Fruit fly (Drosophila melanogaster) whole organism, embryonic: ENCODE results near the gene CG32073.
A peak's percentile ranks its signal among the peaks of the same experiment; 100 is the strongest.

ENCODE experiments used
- Atf6 ChIP-seq: fragments of 200-800 bp; sonication (Bioruptor generic); IDR thresholded peaks from 2 replicates; pipeline ENCODE4 v1.3.6; 2022; ENCODE audit warnings: missing biosample characterization, missing genetic modification characterization
- CG10147 ChIP-seq: fragments of 200-800 bp; sonication (Bioruptor generic); optimal IDR thresholded peaks from 2 replicates; lab custom pipeline; 2019; ENCODE audit warnings: missing biosample characterization, mild to moderate bottlenecking, missing genetic modification characterization, moderate library complexity
- CG12659 ChIP-seq: fragments of 200-800 bp; sonication (Bioruptor generic); optimal IDR thresholded peaks from 3 replicates; lab custom pipeline; 2017; ENCODE audit warnings: mild to moderate bottlenecking, missing biosample characterization, missing genetic modification reagents, missing genetic modification characterization
- CG13296 ChIP-seq: fragments of 200-800 bp; sonication (Bioruptor generic); optimal IDR thresholded peaks from 3 replicates; lab custom pipeline; 2018; ENCODE audit warnings: missing biosample characterization, mild to moderate bottlenecking, missing genetic modification characterization
- CG14441 ChIP-seq: fragments of 200-800 bp; sonication (Bioruptor generic); IDR thresholded peaks from 2 replicates; pipeline ENCODE4 v1.3.6; 2022; ENCODE audit warnings: missing biosample characterization, missing genetic modification characterization
- CG15601 ChIP-seq: fragments of 200-800 bp; sonication (Bioruptor generic); optimal IDR thresholded peaks from 3 replicates; lab custom pipeline; 2019; ENCODE audit warnings: missing biosample characterization, mild to moderate bottlenecking, missing genetic modification characterization, moderate library complexity
- CG1602 ChIP-seq: fragments of 200-800 bp; sonication (Bioruptor generic); optimal IDR thresholded peaks from 3 replicates; lab custom pipeline; 2016; ENCODE audit warnings: missing biosample characterization, missing genetic modification characterization
- CG16863 ChIP-seq: fragments of 200-800 bp; sonication (Bioruptor generic); optimal IDR thresholded peaks from 3 replicates; lab custom pipeline; 2016; ENCODE audit warnings: missing biosample characterization, missing genetic modification characterization
- CG17385 ChIP-seq: fragments of 200-800 bp; sonication (Bioruptor generic); optimal IDR thresholded peaks from 3 replicates; lab custom pipeline; 2018; ENCODE audit warnings: missing biosample characterization, mild to moderate bottlenecking, missing genetic modification characterization
- CG1832 ChIP-seq: fragments of 200-800 bp; sonication (Bioruptor generic); optimal IDR thresholded peaks from 2 replicates; lab custom pipeline; 2017; ENCODE audit warnings: missing biosample characterization, mild to moderate bottlenecking, missing genetic modification characterization, inconsistent platforms
- CG2116 ChIP-seq: fragments of 200-800 bp; sonication (Bioruptor generic); optimal IDR thresholded peaks from 3 replicates; lab custom pipeline; 2018; ENCODE audit warnings: missing biosample characterization, mild to moderate bottlenecking, missing genetic modification characterization
- CG31365 ChIP-seq: fragments of 200-800 bp; sonication (Bioruptor generic); optimal IDR thresholded peaks from 2 replicates; lab custom pipeline; 2018; ENCODE audit warnings: missing biosample characterization, mild to moderate bottlenecking, missing genetic modification characterization
- CG3163 ChIP-seq: fragments of 200-800 bp; sonication (Bioruptor generic); optimal IDR thresholded peaks from 3 replicates; lab custom pipeline; 2016; ENCODE audit warnings: missing biosample characterization, missing genetic modification characterization
- CG32772 ChIP-seq: fragments of 200-800 bp; sonication (Bioruptor generic); IDR thresholded peaks from 2 replicates; pipeline ENCODE4 v1.3.6; 2022; ENCODE audit warnings: missing biosample characterization, missing genetic modification characterization
- CG3281 ChIP-seq: fragments of 200-800 bp; sonication (Bioruptor generic); optimal IDR thresholded peaks from 3 replicates; lab custom pipeline; 2017; ENCODE audit warnings: missing biosample characterization, mild to moderate bottlenecking, missing genetic modification characterization
- CG3407 ChIP-seq: fragments of 200-800 bp; sonication (Bioruptor generic); optimal IDR thresholded peaks from 2 replicates; lab custom pipeline; 2018; ENCODE audit warnings: missing biosample characterization, mild to moderate bottlenecking, missing genetic modification characterization
- CG3847 ChIP-seq: fragments of 200-800 bp; sonication (Bioruptor generic); IDR thresholded peaks from 2 replicates; pipeline ENCODE4 v1.3.6; 2022; ENCODE audit warnings: missing biosample characterization, missing genetic modification characterization
- CG4820 ChIP-seq: fragments of 200-800 bp; sonication (Bioruptor generic); optimal IDR thresholded peaks from 3 replicates; lab custom pipeline; 2016; ENCODE audit warnings: missing biosample characterization, missing genetic modification characterization
- CG6689 ChIP-seq: fragments of 200-800 bp; sonication (Bioruptor generic); IDR thresholded peaks from 2 replicates; pipeline ENCODE4 v1.3.6; 2022; ENCODE audit warnings: missing biosample characterization, missing genetic modification characterization
- CG6854 ChIP-seq: fragments of 200-800 bp; sonication (Bioruptor generic); optimal IDR thresholded peaks from 3 replicates; lab custom pipeline; 2017; ENCODE audit warnings: missing biosample characterization, mild to moderate bottlenecking, missing genetic modification characterization
- CG7963 ChIP-seq: fragments of 200-800 bp; sonication (Bioruptor generic); IDR thresholded peaks from 3 replicates; pipeline ENCODE4 v1.3.6; 2022; ENCODE audit warnings: missing biosample characterization, missing genetic modification characterization; ENCODE audit not compliant: partially characterized antibody
- CG8281 ChIP-seq: fragments of 200-800 bp; sonication (Bioruptor generic); optimal IDR thresholded peaks from 2 replicates; lab custom pipeline; 2018; ENCODE audit warnings: missing biosample characterization, mild to moderate bottlenecking, missing genetic modification characterization, moderate library complexity
- CG9437 ChIP-seq: fragments of 200-800 bp; sonication (Bioruptor generic); optimal IDR thresholded peaks from 2 replicates; lab custom pipeline; 2018; ENCODE audit warnings: missing biosample characterization, mild to moderate bottlenecking, missing genetic modification characterization
- CG9727 ChIP-seq: fragments of 200-800 bp; sonication (Bioruptor generic); optimal IDR thresholded peaks from 3 replicates; lab custom pipeline; 2017; ENCODE audit warnings: missing biosample characterization, mild to moderate bottlenecking, missing genetic modification characterization
- Dp ChIP-seq: fragments of 200-800 bp; sonication (Bioruptor generic); optimal IDR thresholded peaks from 2 replicates; lab custom pipeline; 2018; ENCODE audit warnings: missing biosample characterization, mild to moderate bottlenecking, missing genetic modification characterization, moderate library complexity
- Ets65A ChIP-seq: fragments of 200-800 bp; sonication (Bioruptor generic); peaks from one replicate; lab custom pipeline; 2016; ENCODE audit warnings: missing biosample characterization, missing genetic modification characterization
- H15 ChIP-seq: fragments of 200-800 bp; sonication (Bioruptor generic); IDR thresholded peaks from 3 replicates; pipeline ENCODE4 v1.3.6; 2022; ENCODE audit warnings: missing biosample characterization, missing genetic modification characterization
- Hmr ChIP-seq: fragments of 200-800 bp; sonication (Bioruptor generic); optimal IDR thresholded peaks from 3 replicates; lab custom pipeline; 2017; ENCODE audit warnings: mild to moderate bottlenecking, missing biosample characterization, missing genetic modification reagents, missing genetic modification characterization
- Max ChIP-seq: fragments of 200-800 bp; sonication (Bioruptor generic); optimal IDR thresholded peaks from 2 replicates; lab custom pipeline; 2016; ENCODE audit warnings: missing biosample characterization, mild to moderate bottlenecking, missing genetic modification characterization
- Myb ChIP-seq: fragments of 200-800 bp; sonication (Bioruptor generic); optimal IDR thresholded peaks from 2 replicates; lab custom pipeline; 2016; ENCODE audit warnings: missing biosample characterization, missing genetic modification characterization
- NFAT ChIP-seq: fragments of 200-800 bp; sonication (Bioruptor generic); IDR thresholded peaks from 2 replicates; pipeline ENCODE4 v1.3.6; 2022; ENCODE audit warnings: missing biosample characterization, missing genetic modification characterization
- Oli ChIP-seq: fragments of 200-800 bp; sonication (Bioruptor generic); optimal IDR thresholded peaks from 2 replicates; lab custom pipeline; 2018; ENCODE audit warnings: missing biosample characterization, mild to moderate bottlenecking, missing genetic modification characterization, moderate library complexity
- Optix ChIP-seq: fragments of 200-800 bp; sonication (Bioruptor generic); IDR thresholded peaks from 3 replicates; pipeline ENCODE4 v1.3.6; 2022; ENCODE audit warnings: missing biosample characterization, missing genetic modification characterization
- Sry-β ChIP-seq: fragments of 200-800 bp; sonication (Bioruptor generic); optimal IDR thresholded peaks from 2 replicates; lab custom pipeline; 2018; ENCODE audit warnings: missing biosample characterization, mild to moderate bottlenecking, missing genetic modification characterization, moderate library complexity
- chif ChIP-seq, 2 experiments: fragments of 200-800 bp; sonication (Bioruptor generic); optimal IDR thresholded peaks; 3 replicates each; lab custom pipeline; 2016; ENCODE audit warnings: missing biosample characterization in 2 of 2, missing genetic modification characterization in 2 of 2
- chn ChIP-seq: fragments of 200-800 bp; sonication (Bioruptor generic); optimal IDR thresholded peaks from 2 replicates; lab custom pipeline; 2016; ENCODE audit warnings: missing biosample characterization, missing genetic modification characterization
- dimm ChIP-seq: fragments of 200-800 bp; sonication (Bioruptor generic); IDR thresholded peaks from 2 replicates; pipeline ENCODE4 v1.3.6; 2022; ENCODE audit warnings: missing biosample characterization, missing genetic modification characterization
- disco-r ChIP-seq: fragments of 200-800 bp; sonication (Bioruptor generic); optimal IDR thresholded peaks from 2 replicates; lab custom pipeline; 2016; ENCODE audit warnings: missing biosample characterization, missing genetic modification characterization
- ems ChIP-seq: fragments of 200-800 bp; sonication (Bioruptor generic); optimal IDR thresholded peaks from 3 replicates; lab custom pipeline; 2016; ENCODE audit warnings: missing biosample characterization, missing genetic modification characterization
- esg ChIP-seq: fragments of 200-800 bp; sonication (Bioruptor generic); conservative IDR thresholded peaks from 2 replicates; pipeline ENCODE4 v1.3.6; 2022; ENCODE audit warnings: missing biosample characterization, missing genetic modification characterization
- grn ChIP-seq: fragments of 200-800 bp; sonication (Bioruptor generic); optimal IDR thresholded peaks from 3 replicates; lab custom pipeline; 2017; ENCODE audit warnings: missing biosample characterization, missing genetic modification characterization
- jumu ChIP-seq: fragments of 200-800 bp; sonication (Bioruptor generic); optimal IDR thresholded peaks from 3 replicates; lab custom pipeline; 2016; ENCODE audit warnings: missing biosample characterization, missing genetic modification characterization
- knrl ChIP-seq: fragments of 200-800 bp; sonication (Bioruptor generic); IDR thresholded peaks from 3 replicates; pipeline ENCODE4 v1.3.6; 2022; ENCODE audit warnings: missing biosample characterization, missing genetic modification characterization; ENCODE audit not compliant: partially characterized antibody
- lmd ChIP-seq: fragments of 200-800 bp; sonication (Bioruptor generic); IDR thresholded peaks from 2 replicates; pipeline ENCODE4 v1.3.6; 2022; ENCODE audit warnings: missing biosample characterization, missing genetic modification characterization
- sens ChIP-seq: fragments of 200-800 bp; sonication (Bioruptor generic); peaks from one replicate; lab custom pipeline; 2016; ENCODE audit warnings: missing biosample characterization, missing genetic modification characterization
- stc ChIP-seq: fragments of 200-800 bp; sonication (Bioruptor generic); IDR thresholded peaks from 2 replicates; pipeline ENCODE4 v1.3.6; 2022; ENCODE audit warnings: missing biosample characterization, missing genetic modification characterization
- sug ChIP-seq: fragments of 200-800 bp; optimal IDR thresholded peaks from 2 replicates; lab custom pipeline; 2019; ENCODE audit warnings: missing biosample characterization, mild to moderate bottlenecking, missing genetic modification characterization, moderate library complexity
- trem ChIP-seq: fragments of 200-800 bp; optimal IDR thresholded peaks from 3 replicates; lab custom pipeline; 2019; ENCODE audit warnings: missing biosample characterization, mild to moderate bottlenecking, missing genetic modification characterization, moderate library complexity
- twi ChIP-seq: fragments of 200-800 bp; optimal IDR thresholded peaks from 2 replicates; lab custom pipeline; 2019; ENCODE audit warnings: missing biosample characterization, mild to moderate bottlenecking, missing genetic modification characterization, moderate library complexity
- vfl ChIP-seq: fragments of 200-800 bp; sonication (Bioruptor generic); optimal IDR thresholded peaks from 2 replicates; lab custom pipeline; 2016; ENCODE audit warnings: missing biosample characterization, missing genetic modification characterization

Gene CG32073

DNA sequence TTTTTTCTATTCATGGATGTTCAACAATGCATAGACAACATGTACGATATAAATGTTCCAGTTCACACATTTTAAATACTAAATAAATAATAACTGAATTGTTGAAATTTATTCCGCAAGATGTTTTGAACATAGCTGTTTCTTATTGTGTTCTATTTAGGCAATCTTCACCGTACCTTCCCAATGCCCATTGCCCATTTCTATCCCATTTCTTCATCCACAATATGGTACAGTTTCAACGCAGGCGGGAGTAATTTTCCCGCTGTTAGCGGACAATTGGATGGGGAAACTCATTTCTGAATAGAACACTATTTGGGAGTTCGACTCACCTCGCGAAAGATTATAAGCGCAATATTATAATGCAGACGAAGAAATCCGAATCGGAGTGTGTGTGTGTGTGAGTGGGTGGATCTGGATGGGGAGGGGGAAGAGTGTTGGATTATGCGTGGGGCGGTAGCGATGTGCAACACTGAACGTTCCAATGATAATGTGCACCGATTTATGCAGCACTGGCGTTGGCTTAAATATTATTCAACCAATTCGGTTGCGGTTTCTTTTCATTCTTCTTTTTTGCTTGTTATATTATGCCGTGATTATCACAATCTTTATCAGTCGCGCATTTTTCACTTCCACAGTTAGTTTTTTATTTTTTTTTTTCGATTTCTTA is 15.3 kb downstream of the CG32073 start (continued):
- TF ChIP-seq CG14441 (peak; percentile 7; the same call in 1 of the 2 replicates), Max (GFP tag; lab: Kevin White, UChicago) (peak; percentile 7), ems (GFP tag; lab: Kevin White, UChicago) (peak; percentile 41), esg (GFP tag; lab: Robert Waterston, UW) (no peak), lmd (peak; percentile 35), CG16863 (GFP tag; lab: Kevin White, UChicago) (peak; percentile 42), CG9727 (GFP tag; lab: Kevin White, UChicago) (peak; percentile 47), chif (GFP tag; optimal IDR thresholded peaks at IDR 0.05; lab: Kevin White, UChicago) (peak; percentile 13 to 47), sug (tag; lab: Kevin White, UChicago) (peak; percentile 11), stc (GFP tag; lab: Robert Waterston, UW) (0 out of 2 replicates have a peak, but pooled peaks have one; percentile 9), disco-r (peak; percentile 18), CG6689 (GFP tag; lab: Robert Waterston, UW) (no peak), CG2116 (GFP tag; lab: Kevin White, UChicago) (peak; percentile 6), Hmr (GFP tag; lab: Kevin White, UChicago) (peak; percentile 59), Optix (GFP tag; lab: Robert Waterston, UW) (no peak), CG12659 (GFP tag; lab: Kevin White, UChicago) (peak; percentile 61), grn (GFP tag; lab: Kevin White, UChicago) (no peak), CG13296 (GFP tag; lab: Kevin White, UChicago) (no peak), CG15601 (peak; percentile 19), trem (tag; lab: Kevin White, UChicago) (peak; percentile 32), Dp (peak; percentile 2), CG10147 (GFP tag; lab: Kevin White, UChicago) (no peak), CG3847 (GFP tag; lab: Robert Waterston, UW) (peak; percentile 80), Sry-β (no peak), jumu (GFP tag; lab: Kevin White, UChicago) (peak; percentile 78), CG3281 (peak; percentile 35), CG1832 (GFP tag; lab: Kevin White, UChicago) (no peak), CG3407 (peak; percentile 32), Oli (tag; lab: Kevin White, UChicago) (peak; percentile 6), NFAT (GFP tag; lab: Robert Waterston, UW) (no peak; the same call in 1 of the 2 replicates), CG32772 (GFP tag; lab: Robert Waterston, UW) (no peak), dimm (GFP tag; lab: Robert Waterston, UW) (no peak), CG8281 (tag; lab: Kevin White, UChicago) (no peak), Myb (GFP tag; lab: Kevin White, UChicago) (peak; percentile 64), H15 (GFP tag; lab: Robert Waterston, UW) (peak; percentile 37; the same call in 2 of the 3 replicates), CG4820 (GFP tag; lab: Kevin White, UChicago) (peak; percentile 39), Ets65A (GFP tag; lab: Kevin White, UChicago) (peak; percentile 68), sens (GFP tag; lab: Kevin White, UChicago) (peak; percentile 6), Atf6 (GFP tag; lab: Robert Waterston, UW) (peak; percentile 41; the same call in 1 of the 2 replicates), chn (GFP tag; lab: Kevin White, UChicago) (peak; percentile 88), CG7963 (GFP tag; lab: Robert Waterston, UW) (0 out of 3 replicates have a peak, but pooled peaks have one; percentile 13), vfl (peak; percentile 22), CG31365 (tag; lab: Kevin White, UChicago) (no peak), CG1602 (GFP tag; lab: Kevin White, UChicago) (peak; percentile 9), CG17385 (GFP tag; lab: Kevin White, UChicago) (peak; percentile 55), CG6854 (GFP tag; lab: Kevin White, UChicago) (no peak), CG9437 (GFP tag; lab: Kevin White, UChicago) (peak; percentile 40), twi (no peak), knrl (GFP tag; lab: Robert Waterston, UW) (peak; percentile 15; the same call in 1 of the 3 replicates), CG3163 (GFP tag; lab: Kevin White, UChicago) (peak; percentile 43)
